Worm (Caenorhabditis elegans): Measurements from ENCODE around the gene idpb-3.

Gene idpb-3

DNA sequence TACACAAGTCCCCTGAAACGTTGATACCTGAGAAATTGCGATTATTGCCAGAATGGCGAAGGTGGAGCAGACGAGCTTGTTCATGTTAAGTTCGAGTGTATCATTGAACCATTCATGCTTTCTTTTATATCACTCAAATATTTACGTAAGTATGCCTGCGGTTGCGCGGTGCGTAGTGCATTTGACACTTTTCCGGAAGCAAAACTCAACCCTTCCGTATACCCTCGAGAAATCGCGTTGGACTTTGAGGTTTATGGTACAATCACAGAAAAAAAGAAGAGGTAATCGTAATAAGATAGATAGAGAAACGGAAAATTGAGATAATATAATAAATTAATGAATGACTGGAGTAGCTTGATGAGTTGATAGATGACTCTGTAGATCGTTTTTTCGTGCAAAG lies 32.1 kb downstream of the idpb-3 start, which contains the start of gene idpb-2:
idpb-2 (minus strand) TSS at position 101 of the 400 bp plus-strand sequence.
- no peak for TF ChIP-seq F49E8.2 (tag; optimal IDR thresholded peaks at IDR 0.05; ENCODE audit: insufficient read depth)
- no peak for TF ChIP-seq unc-62 (GFP tag; optimal IDR thresholded peaks at IDR 0.05)
- no peak for TF ChIP-seq F57C9.4 (tag; optimal IDR thresholded peaks at IDR 0.05)
- TF ChIP-seq lsy-27 (tag; optimal IDR thresholded peaks at IDR 0.05; ENCODE audit: borderline replicate concordance, insufficient read depth) = no peak
- no peak for TF ChIP-seq zfh-2 (GFP tag; conservative IDR thresholded peaks at IDR 0.05)
- TF ChIP-seq rpc-1 (optimal IDR thresholded peaks at IDR 0.05) = no peak
- TF ChIP-seq rpc-1 (tag; optimal IDR thresholded peaks at IDR 0.05) = no peak
- TF ChIP-seq mes-4 (tag; optimal IDR thresholded peaks at IDR 0.05) = no peak
- no peak for TF ChIP-seq nhr-120 (GFP tag; IDR thresholded peaks at IDR 0.05)
- no peak for TF ChIP-seq F57A8.1 (GFP tag; optimal IDR thresholded peaks at IDR 0.05)
- TF ChIP-seq C06A6.2 (GFP tag; conservative IDR thresholded peaks at IDR 0.05) = no peak
- TF ChIP-seq ztf-26 (tag; optimal IDR thresholded peaks at IDR 0.05) = no peak
- TF ChIP-seq repo-1 (tag; optimal IDR thresholded peaks at IDR 0.05) = no peak

DNA sequence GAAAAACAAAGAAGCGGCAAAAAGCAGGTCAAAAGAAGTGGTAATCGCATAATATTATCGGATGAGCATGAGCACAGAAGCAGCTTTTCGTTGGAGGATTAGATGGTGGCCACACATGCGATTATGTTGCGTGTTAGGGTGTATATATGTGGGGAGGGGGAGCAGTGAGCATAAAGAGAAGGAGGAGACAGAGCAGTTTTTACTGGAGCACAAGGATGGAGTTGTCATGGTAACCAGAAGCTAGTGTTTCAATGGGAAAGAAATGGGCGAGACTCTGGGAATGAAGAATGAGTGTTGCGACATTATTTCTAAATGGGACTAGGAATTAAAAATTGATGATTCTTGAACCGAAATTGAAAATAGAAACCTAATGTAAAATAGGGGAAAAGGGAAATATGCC lies 33.7 kb downstream of the idpb-3 start, which contains the start of gene C27A2.8:
C27A2.8 (minus strand) TSS at position 117 of the 400 bp plus-strand sequence.
- TF ChIP-seq snpc-1.3 (tag; optimal IDR thresholded peaks at IDR 0.05; ENCODE audit: insufficient read depth) = no peak
- TF ChIP-seq let-526 (GFP tag; IDR thresholded peaks at IDR 0.05) = no peak
- no peak for TF ChIP-seq rec-8 (tag; optimal IDR thresholded peaks at IDR 0.05)
- no peak for TF ChIP-seq sdz-38 (tag; optimal IDR thresholded peaks at IDR 0.05)
- no peak for TF ChIP-seq let-607 (tag; optimal IDR thresholded peaks at IDR 0.05)
- no peak for TF ChIP-seq nfyb-1 (GFP tag; IDR thresholded peaks at IDR 0.05)
- TF ChIP-seq F39B2.1 (GFP tag; IDR thresholded peaks at IDR 0.05) = no peak
- no peak for TF ChIP-seq ztf-3 (GFP tag; optimal IDR thresholded peaks at IDR 0.05)
- no peak for TF ChIP-seq T26A5.8 (tag; optimal IDR thresholded peaks at IDR 0.05)
- TF ChIP-seq nhr-27 (tag; optimal IDR thresholded peaks at IDR 0.05) = no peak
- no peak for TF ChIP-seq atf-7 (tag; optimal IDR thresholded peaks at IDR 0.05)
- no peak for TF ChIP-seq zim-3 (tag; optimal IDR thresholded peaks at IDR 0.05)
- no peak for TF ChIP-seq madf-10 (tag; optimal IDR thresholded peaks at IDR 0.05)

DNA sequence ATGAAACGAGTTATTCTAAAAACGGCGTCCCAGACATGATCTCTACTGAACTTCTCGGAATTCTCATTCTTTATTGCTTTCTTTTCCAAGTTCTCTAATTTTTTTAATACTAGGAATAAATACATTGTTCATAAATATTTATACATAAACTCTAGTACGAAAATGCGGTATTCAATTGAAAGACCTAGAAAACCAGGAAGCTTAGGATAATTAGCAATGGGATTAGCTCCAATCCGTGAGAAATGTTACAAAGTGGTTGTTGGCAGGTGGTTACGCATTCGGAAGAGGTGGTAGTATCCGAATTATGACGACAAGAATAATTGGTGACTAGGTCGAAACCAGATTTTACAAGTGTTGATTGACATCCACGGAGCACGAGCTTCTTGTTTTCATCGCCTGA lies 34.6 kb downstream of the idpb-3 start:
- TF ChIP-seq lin-40 (tag; optimal IDR thresholded peaks at IDR 0.05) = no peak
- no peak for TF ChIP-seq Y53F4B.3 (GFP tag; IDR thresholded peaks at IDR 0.05)
- TF ChIP-seq F57A8.1 (GFP tag; optimal IDR thresholded peaks at IDR 0.05) = no peak
- TF ChIP-seq let-526 (GFP tag; IDR thresholded peaks at IDR 0.05) = no peak
- TF ChIP-seq akir-1 (GFP tag; optimal IDR thresholded peaks at IDR 0.05) = no peak
- no peak for TF ChIP-seq madf-6 (GFP tag; IDR thresholded peaks at IDR 0.05)
- no peak for TF ChIP-seq madf-8 (GFP tag; conservative IDR thresholded peaks at IDR 0.05)
- no peak for TF ChIP-seq attf-5 (GFP tag; optimal IDR thresholded peaks at IDR 0.05)
- no peak for TF ChIP-seq egrh-3 (GFP tag; IDR thresholded peaks at IDR 0.05)
- TF ChIP-seq K11D2.4 (GFP tag; IDR thresholded peaks at IDR 0.05) = no peak
- no peak for TF ChIP-seq egl-18 (GFP tag; IDR thresholded peaks at IDR 0.05)
- no peak for TF ChIP-seq K12H6.12 (tag; optimal IDR thresholded peaks at IDR 0.05)
- no peak for TF ChIP-seq Y67H2A.10 (GFP tag; conservative IDR thresholded peaks at IDR 0.05)
- TF ChIP-seq snpc-1.1 (tag; optimal IDR thresholded peaks at IDR 0.05; ENCODE audit: insufficient read depth) = no peak
- TF ChIP-seq F55B11.4 (tag; optimal IDR thresholded peaks at IDR 0.05; ENCODE audit: borderline replicate concordance, insufficient read depth) = no peak
- no peak for TF ChIP-seq B0261.1 (tag; optimal IDR thresholded peaks at IDR 0.05)
- TF ChIP-seq ekl-4 (GFP tag; IDR thresholded peaks at IDR 0.05) = no peak
- TF ChIP-seq B0035.1 (tag; optimal IDR thresholded peaks at IDR 0.05) = no peak
- no peak for TF ChIP-seq ceh-100 (GFP tag; IDR thresholded peaks at IDR 0.05)
- TF ChIP-seq mcd-1 (GFP tag; IDR thresholded peaks at IDR 0.05) = no peak
